Fruit fly (Drosophila melanogaster): ENCODE results near the gene Slob.

The Slob gene

DNA sequence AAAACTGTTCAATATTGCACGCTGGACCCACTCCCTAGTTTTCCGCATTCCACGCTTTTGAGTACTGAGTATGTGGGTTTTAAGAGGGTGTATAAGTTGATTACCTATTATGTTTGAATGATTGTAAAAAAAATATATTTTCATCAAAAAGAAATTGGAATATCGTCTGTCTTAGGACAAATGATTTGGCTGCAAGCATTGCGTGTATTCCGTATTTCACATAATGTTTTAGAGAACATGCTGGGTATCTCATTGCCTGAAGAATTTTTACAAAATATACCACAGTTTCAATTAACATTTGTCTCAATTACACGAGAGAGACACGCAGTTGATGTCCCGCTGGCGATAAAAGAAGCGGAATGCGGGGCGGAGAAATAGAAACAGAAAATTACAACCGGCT lies 42.1 kb downstream of the Slob start:
- TF ChIP-seq pan (optimal IDR thresholded peaks at IDR 0.05) (no peak), usp (GFP tag; optimal IDR thresholded peaks at IDR 0.05) (no peak), Dll (optimal IDR thresholded peaks at IDR 0.05) (no peak), EcR (GFP tag; optimal IDR thresholded peaks at IDR 0.05) (no peak), CG8478 (optimal IDR thresholded peaks at IDR 0.05) (no peak), psq (optimal IDR thresholded peaks at IDR 0.05) (no peak)

DNA sequence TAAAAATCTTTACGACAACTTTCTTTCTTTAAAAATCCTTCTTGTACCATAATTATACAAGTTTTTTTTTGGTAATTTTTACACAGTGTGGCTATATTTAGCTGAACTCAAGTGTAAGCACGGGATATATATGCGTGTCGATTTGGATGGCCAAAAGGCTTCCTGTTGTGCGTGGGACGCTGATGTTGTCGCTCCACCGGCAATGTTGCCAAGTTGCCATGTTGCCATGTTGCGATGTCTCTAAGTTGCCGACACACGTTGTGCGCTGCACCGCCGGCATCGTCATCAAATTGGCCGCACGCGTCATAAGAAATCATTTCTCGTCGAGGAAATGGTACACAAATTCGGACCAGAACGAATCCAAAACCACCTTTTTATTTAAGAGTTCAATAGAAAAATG lies 44.2 kb downstream of the Slob start:
- no peak for TF ChIP-seq EcR (GFP tag; optimal IDR thresholded peaks at IDR 0.05)
- no peak for TF ChIP-seq psq (optimal IDR thresholded peaks at IDR 0.05)
- no peak for TF ChIP-seq pan (optimal IDR thresholded peaks at IDR 0.05)
- no peak for TF ChIP-seq CG8478 (optimal IDR thresholded peaks at IDR 0.05)
- TF ChIP-seq usp (GFP tag; optimal IDR thresholded peaks at IDR 0.05): no peak
- TF ChIP-seq Dll (optimal IDR thresholded peaks at IDR 0.05): no peak

DNA sequence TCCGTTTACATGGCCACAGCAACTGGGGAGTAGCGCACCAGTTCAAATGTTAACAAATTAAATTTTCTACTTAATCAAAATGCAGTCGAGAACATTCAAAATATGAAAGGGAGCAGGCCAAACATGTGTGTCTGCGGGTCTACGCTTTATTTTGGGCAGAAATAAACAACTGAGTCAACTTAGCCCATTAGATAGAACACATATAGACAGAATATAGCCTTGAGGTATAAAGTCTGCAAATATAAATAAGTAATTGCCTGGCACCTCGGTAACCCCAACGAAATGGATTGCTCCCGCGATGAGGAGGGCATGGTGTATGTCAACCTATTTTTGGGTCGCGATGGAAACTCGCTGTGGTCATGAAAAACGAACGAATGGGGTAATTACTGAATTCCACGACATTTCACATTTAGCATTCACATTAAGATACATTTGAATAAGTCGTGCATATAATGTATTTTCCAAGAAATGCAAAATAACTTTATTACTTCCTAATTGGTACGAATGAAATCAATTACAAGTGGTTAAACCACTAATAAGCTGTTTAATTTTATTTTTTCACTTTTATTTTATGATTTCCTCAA lies 46.4 kb downstream of the Slob start:
- TF ChIP-seq usp (GFP tag; optimal IDR thresholded peaks at IDR 0.05): no peak
- no peak for TF ChIP-seq psq (optimal IDR thresholded peaks at IDR 0.05)
- TF ChIP-seq Dll (optimal IDR thresholded peaks at IDR 0.05): no peak
- no peak for TF ChIP-seq EcR (GFP tag; optimal IDR thresholded peaks at IDR 0.05)
- no peak for TF ChIP-seq CG8478 (optimal IDR thresholded peaks at IDR 0.05)
- no peak for TF ChIP-seq pan (optimal IDR thresholded peaks at IDR 0.05)

DNA sequence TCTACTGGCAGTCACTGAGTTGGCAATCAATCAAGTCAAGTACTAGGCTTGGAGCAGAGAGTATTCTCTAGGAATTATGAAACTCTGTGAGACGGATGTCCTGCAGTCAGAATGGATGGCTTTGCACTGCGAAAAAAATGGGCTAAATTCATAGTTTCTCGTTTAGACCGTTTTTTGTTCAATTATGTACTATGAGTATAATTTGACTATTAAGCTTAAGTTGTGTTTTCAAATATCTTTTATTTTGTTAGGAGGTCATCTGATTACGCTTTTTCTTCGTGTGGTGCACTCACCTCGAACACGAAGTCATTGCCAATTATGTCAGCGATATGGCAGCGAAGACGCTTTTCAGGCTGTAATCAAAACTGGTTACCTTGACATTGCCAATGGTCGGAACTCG lies 47.4 kb downstream of the Slob start:
- peak in 1 of 2 experiments; percentile 22 for TF ChIP-seq EcR (GFP tag; optimal IDR thresholded peaks at IDR 0.05)
- TF ChIP-seq CG8478 (optimal IDR thresholded peaks at IDR 0.05): no peak

DNA sequence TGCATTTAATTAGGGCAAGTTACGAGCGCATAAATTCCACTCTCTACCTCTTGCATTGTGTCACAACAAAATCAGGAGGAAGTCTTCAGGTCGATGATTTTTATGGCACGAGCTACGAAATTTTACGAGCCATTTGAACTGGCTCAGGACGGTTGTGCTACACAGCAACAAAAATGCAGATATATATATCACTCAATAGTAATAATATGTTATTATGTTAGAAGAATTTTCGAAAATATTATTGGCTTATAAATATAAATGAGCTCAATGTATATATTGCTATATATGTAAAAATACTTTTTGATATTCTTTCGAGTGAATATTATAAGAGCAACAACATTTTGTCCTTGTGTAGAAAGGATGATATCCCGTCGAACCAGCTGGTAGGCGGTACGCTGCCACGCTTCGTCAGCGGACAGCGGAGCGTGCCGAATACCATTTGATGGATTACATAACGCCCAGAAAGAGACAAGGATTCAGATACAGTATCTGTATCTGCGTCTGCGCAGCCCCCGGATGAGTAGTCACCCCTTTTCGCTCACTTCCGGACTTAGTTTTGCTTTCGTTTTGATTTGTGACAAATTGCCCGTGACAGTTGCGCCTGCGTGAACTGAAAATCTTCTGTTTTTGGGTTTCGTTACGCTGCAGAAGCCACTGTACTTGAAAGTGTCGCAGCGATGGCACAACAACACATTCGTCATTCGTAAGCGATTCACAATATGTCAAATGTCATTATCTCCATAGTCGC lies 50.6 kb downstream of the Slob start:
- no peak for TF ChIP-seq EcR (GFP tag; optimal IDR thresholded peaks at IDR 0.05)
- TF ChIP-seq pan (optimal IDR thresholded peaks at IDR 0.05): no peak
- TF ChIP-seq psq (optimal IDR thresholded peaks at IDR 0.05): no peak
- TF ChIP-seq usp (GFP tag; optimal IDR thresholded peaks at IDR 0.05): no peak
- TF ChIP-seq CG8478 (optimal IDR thresholded peaks at IDR 0.05): no peak
- no peak for TF ChIP-seq Dll (optimal IDR thresholded peaks at IDR 0.05)

DNA sequence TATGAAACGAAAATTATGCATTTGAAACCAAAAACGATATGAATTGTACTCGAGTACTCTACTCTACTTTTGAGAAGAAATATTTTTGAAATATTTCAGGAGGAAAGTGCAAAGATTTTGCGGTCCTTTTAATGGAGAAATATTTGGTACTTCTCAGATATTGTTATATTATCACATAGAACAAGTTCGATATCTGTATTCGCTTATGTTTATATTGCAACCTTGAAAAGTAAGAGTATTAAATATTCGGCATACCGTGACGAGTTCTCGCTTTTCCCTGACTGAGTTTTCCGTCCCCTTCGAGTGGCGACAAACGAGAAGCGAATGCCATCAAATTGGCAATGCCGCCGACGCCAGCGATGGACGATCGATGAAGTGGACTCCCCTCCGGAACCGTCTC lies 53.2 kb downstream of the Slob start:
- TF ChIP-seq Dll (optimal IDR thresholded peaks at IDR 0.05): no peak
- no peak for TF ChIP-seq usp (GFP tag; optimal IDR thresholded peaks at IDR 0.05)
- no peak for TF ChIP-seq CG8478 (optimal IDR thresholded peaks at IDR 0.05)
- TF ChIP-seq psq (optimal IDR thresholded peaks at IDR 0.05): no peak
- TF ChIP-seq EcR (GFP tag; optimal IDR thresholded peaks at IDR 0.05): no peak
- no peak for TF ChIP-seq pan (optimal IDR thresholded peaks at IDR 0.05)

DNA sequence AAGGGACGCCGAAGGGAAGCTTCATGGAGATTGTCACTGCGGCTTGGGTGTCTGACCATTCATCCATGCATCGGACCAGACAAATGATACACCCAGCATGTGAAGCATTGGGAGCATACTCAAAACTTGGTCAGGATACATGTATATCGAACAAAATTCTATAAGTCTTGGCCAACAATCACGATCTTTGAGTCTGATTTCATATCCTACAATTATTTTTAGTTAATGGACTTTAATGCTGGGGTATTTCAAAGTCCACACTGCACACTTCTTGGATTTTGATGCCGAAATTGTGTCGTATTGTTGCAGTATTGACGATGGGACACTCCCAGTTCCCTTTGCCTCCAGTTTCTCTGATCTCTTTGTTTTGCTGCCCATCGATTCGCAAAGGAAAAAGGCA lies 55.6 kb downstream of the Slob start:
- no peak for TF ChIP-seq psq (optimal IDR thresholded peaks at IDR 0.05)

DNA sequence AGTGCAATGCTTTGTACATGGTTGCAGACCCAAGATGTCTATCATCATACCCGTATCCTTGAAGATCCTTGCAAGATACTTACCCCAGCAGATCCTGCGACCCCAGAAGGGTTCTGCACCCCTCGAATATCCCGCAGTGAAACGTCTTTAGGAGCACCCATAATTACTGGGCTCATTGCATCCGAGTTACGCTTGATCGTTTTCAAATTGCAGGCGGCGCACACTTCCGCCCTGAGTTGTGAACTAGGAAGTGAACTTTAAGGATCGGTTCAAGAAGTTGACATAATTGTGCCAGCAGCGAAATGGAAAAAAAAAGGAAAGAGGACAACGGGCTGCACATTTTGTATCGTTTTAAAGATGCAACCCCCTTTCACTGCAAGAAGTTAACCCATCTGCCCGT lies 56.3 kb downstream of the Slob start:
- TF ChIP-seq pan (optimal IDR thresholded peaks at IDR 0.05) (no peak), Dll (optimal IDR thresholded peaks at IDR 0.05) (no peak), psq (optimal IDR thresholded peaks at IDR 0.05) (no peak), usp (GFP tag; optimal IDR thresholded peaks at IDR 0.05) (no peak), CG8478 (optimal IDR thresholded peaks at IDR 0.05) (no peak), EcR (GFP tag; optimal IDR thresholded peaks at IDR 0.05) (no peak)

DNA sequence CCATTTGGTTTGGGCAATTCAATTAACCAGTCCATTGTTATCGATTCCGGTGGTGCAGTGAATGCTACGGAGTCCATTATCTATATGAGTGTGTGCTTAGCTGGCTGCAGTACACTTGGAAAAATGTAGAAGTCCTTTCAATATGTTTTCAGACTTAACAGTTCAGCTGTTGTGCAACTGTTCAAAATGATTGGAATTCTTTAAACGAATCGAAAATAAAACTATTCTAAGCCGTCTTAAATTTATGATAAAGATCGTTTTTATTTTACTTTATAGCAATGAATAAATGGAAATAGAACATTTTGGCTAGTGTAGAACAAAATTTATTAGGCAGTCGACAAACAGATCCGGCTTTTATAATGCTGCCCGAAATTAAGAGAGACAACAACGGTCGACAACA lies 58.0 kb downstream of the Slob start:
- TF ChIP-seq psq (optimal IDR thresholded peaks at IDR 0.05) (no peak), CG8478 (optimal IDR thresholded peaks at IDR 0.05) (no peak), EcR (GFP tag; optimal IDR thresholded peaks at IDR 0.05) (no peak), pan (optimal IDR thresholded peaks at IDR 0.05) (no peak), usp (GFP tag; optimal IDR thresholded peaks at IDR 0.05) (no peak), Dll (optimal IDR thresholded peaks at IDR 0.05) (no peak)

DNA sequence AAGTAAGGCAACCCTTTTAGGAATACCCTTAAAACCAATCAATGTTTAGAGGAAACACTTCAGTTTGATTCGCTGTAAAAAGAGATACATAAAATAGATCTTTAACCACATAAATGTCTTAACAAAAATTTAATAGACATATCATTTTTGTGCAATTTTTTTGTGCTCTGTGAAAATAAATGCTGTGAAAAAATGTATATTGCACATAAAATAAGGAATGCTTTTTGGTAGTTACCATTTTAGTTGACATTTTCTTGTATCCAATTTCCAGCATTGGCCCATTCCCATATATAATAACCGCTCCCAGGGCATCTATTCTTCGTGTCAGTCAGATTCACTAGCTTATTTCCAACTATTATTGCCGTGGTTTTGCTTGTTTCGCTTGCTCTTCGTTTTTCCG lies 62.6 kb downstream of the Slob start:
- TF ChIP-seq pan (optimal IDR thresholded peaks at IDR 0.05) (no peak), psq (optimal IDR thresholded peaks at IDR 0.05) (no peak), CG8478 (optimal IDR thresholded peaks at IDR 0.05) (no peak), usp (GFP tag; optimal IDR thresholded peaks at IDR 0.05) (no peak), EcR (GFP tag; optimal IDR thresholded peaks at IDR 0.05) (no peak), Dll (optimal IDR thresholded peaks at IDR 0.05) (no peak)

DNA sequence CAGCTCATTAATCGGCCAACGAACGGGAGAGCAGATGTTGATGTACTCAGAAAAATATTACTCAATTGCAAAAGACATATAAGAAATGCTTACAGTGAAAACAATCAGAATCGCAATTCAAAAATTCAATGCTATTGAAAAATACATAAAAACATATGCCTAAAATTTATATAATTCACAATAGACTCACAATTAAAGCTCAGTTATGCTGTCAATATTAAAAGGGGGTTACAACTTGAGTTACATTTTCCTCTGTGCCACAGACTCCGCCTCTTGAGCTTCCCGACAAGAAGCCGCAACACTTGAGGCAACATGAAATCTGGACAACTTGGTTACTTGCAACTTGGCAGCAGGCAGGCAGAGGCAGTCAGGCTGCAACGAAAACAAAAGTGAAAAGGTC lies 63.3 kb downstream of the Slob start:
- TF ChIP-seq usp (GFP tag; optimal IDR thresholded peaks at IDR 0.05): no peak
- no peak for TF ChIP-seq psq (optimal IDR thresholded peaks at IDR 0.05)
- TF ChIP-seq Dll (optimal IDR thresholded peaks at IDR 0.05): no peak
- TF ChIP-seq pan (optimal IDR thresholded peaks at IDR 0.05): no peak
- no peak for TF ChIP-seq CG8478 (optimal IDR thresholded peaks at IDR 0.05)
- no peak for TF ChIP-seq EcR (GFP tag; optimal IDR thresholded peaks at IDR 0.05)

DNA sequence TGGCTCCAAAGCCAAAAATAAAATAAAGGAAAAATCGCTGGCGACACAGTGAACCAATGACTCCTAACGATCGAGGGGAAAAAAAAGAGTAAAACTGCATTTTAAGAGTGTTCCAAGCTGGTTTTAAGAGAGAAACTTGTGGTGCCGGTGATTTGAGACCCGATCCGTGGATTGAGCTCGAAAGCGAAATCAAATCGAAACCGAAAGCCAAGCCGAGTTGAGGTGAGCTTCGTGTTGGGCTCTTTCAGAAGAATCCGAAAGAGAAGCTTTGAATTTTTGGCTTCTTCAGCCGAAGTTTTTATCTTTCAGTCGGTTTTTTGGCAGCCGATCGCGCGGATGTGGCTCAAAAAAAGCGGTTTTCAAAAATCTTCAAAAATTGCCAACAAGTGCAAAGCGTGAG lies 66.8 kb downstream of the Slob start, which contains the start of gene CG6739:
Gene CG6739, plus strand, starts transcription at position 307 of the 400 bp plus-strand sequence.
- no peak for TF ChIP-seq usp (GFP tag; optimal IDR thresholded peaks at IDR 0.05)
- TF ChIP-seq pan (optimal IDR thresholded peaks at IDR 0.05): no peak
- no peak for TF ChIP-seq psq (optimal IDR thresholded peaks at IDR 0.05)
- TF ChIP-seq EcR (GFP tag; optimal IDR thresholded peaks at IDR 0.05): no peak
- no peak for TF ChIP-seq CG8478 (optimal IDR thresholded peaks at IDR 0.05)
- no peak for TF ChIP-seq Dll (optimal IDR thresholded peaks at IDR 0.05)

DNA sequence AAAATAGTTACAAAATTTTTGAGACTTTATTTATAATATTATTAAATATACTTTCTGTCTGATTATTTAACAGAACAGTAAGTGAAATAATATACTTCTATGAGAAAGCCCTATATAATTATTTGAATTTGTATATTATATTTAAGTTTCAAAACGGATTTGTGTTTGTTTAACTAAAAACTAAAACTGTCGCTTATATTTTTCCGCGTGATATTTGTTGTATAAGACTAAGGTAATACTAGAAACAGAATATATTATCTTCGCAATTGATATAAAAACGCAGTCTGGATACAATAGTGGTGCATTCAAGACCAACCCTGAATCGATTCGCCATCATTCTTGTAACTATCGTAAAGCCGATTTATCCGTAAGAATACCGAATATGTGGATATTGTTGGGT lies 69.6 kb downstream of the Slob start, which contains the start of gene Cyp4d21:
Gene Cyp4d21, plus strand, starts transcription at position 301 of the 400 bp plus-strand sequence.
- TF ChIP-seq CG8478 (optimal IDR thresholded peaks at IDR 0.05): no peak
- TF ChIP-seq usp (GFP tag; optimal IDR thresholded peaks at IDR 0.05): no peak
- TF ChIP-seq EcR (GFP tag; optimal IDR thresholded peaks at IDR 0.05): no peak
- TF ChIP-seq pan (optimal IDR thresholded peaks at IDR 0.05): no peak
- no peak for TF ChIP-seq Dll (optimal IDR thresholded peaks at IDR 0.05)
- no peak for TF ChIP-seq psq (optimal IDR thresholded peaks at IDR 0.05)

Data from whole organism.